Fruit fly (Drosophila melanogaster) whole organism, larva: Measurements from ENCODE around the gene Nuf2.

Experiments used
- noc ChIP-seq: fragments of 200-800 bp; sonication (Bioruptor generic); optimal IDR thresholded peaks from 3 replicates; lab custom pipeline; 2019; ENCODE audit warnings: missing biosample characterization, mild to moderate bottlenecking, missing genetic modification characterization, moderate library complexity

The Nuf2 gene

DNA sequence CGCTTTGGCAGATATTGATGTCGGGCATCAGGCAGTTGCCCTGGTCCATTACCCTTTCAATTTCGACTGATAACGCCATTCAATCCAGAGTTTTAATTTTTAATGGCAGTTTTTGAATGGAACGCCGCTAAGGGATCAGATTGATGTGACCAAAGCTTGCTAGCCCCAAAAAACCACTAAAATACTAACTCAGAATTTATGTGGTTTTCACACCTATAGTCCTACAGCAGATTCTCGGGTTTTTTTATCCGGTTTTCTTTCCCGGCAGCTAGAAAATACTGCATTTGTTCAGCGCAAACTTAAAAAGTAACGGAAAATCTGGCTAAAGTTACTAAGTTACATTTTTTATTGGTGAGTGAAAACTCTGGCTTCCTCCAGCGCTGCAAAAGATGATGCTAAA lies at the start of gene Nuf2:
Nuf2 (minus strand) TSS at position 151 of the 400 bp plus-strand sequence.
- TF ChIP-seq noc (tag; lab: Kevin White, UChicago): no peak

DNA sequence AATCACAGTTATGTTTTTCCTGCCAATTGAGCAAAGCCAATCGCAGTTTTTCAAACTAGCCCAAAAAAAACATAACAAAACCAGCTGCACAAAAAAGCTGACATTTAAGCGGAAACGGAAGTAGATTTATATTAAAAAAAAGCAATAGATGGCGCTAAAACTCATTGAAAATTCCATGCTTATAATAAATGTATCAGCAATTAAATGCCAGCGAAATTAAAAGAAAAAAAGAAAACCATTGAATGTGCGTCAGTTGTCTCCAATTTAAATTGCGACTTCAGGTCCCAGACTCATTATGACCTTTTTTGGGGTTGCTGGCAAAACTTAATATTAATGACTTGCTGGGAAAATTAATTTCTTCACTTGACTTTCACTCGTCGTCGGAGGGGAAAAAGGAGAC lies 48.5 kb upstream of the Nuf2 start:
- TF ChIP-seq noc (tag; lab: Kevin White, UChicago): no peak

DNA sequence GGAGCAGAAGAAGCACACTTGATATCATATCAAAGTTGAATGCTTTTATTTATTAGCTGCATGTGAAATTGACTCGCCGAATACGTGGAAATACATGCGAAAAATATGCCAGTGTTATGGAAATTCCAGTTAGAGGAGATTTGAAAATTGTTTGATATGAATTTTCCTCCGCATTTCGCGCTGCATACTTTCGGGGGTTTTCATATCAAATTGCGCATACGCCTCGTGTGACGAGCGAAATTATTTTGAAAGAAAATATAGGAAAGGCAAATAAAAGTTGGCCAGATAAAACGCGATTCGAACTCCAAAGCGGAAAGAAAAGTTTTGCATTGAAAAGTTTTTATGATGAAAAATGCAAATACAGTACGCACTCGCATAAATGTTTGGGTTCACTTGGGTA lies 44.7 kb upstream of the Nuf2 start:
- TF ChIP-seq noc (tag; lab: Kevin White, UChicago): no peak

dm6 chr2L:7107890-7108289 lies 42.3 kb upstream of the Nuf2 start:
- no peak for TF ChIP-seq noc (tag; lab: Kevin White, UChicago)

dm6 chr2L:7106289-7106961 lies 40.8 kb upstream of the Nuf2 start:
- no peak for TF ChIP-seq noc (tag; lab: Kevin White, UChicago)

dm6 chr2L:7104195-7104971 lies 38.7 kb upstream of the Nuf2 start:
- no peak for TF ChIP-seq noc (tag; lab: Kevin White, UChicago)

DNA sequence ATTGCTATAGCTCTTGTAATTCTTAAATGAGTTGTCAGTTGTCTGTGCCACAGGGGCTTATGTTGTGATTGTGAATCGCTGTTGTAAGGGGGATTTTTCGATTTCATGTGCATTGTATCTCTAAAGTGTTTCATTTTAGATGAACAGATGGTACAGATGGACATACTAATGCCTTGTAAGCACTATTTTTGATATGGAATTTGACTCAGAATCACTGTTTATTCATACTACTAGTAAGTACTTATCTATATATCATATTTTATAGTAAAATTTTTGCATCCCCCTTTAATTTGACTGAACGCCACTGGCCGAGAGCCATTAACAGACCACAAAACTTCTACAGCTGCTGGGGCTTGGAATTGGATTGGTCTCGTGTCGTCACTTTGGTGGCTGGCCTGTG lies 35.2 kb upstream of the Nuf2 start:
- TF ChIP-seq noc (tag; lab: Kevin White, UChicago): no peak

- no peak for TF ChIP-seq noc (tag; lab: Kevin White, UChicago)
Observed at dm6 chr2L:7097386-7097785, 31.7 kb upstream of the Nuf2 start.

DNA sequence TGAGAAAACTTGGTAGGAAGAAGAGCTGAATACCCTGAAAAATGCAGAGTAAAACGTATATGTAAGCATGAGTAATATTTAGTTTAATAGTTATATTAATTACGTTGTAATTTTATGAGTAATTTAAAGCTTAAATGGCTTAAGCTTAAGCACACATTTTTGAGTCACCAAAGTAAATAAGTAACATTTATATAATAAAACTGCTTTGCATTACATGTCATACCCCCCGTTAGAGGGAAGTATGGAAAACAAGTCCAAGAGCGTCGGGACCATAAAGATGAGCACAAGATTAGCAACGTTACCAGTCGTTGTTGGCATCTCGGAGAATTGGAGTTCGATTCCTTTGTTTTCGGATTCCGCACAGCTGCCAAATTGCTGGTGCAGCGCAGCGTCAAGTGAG lies 28.7 kb upstream of the Nuf2 start:
- TF ChIP-seq noc (tag; lab: Kevin White, UChicago): no peak

DNA sequence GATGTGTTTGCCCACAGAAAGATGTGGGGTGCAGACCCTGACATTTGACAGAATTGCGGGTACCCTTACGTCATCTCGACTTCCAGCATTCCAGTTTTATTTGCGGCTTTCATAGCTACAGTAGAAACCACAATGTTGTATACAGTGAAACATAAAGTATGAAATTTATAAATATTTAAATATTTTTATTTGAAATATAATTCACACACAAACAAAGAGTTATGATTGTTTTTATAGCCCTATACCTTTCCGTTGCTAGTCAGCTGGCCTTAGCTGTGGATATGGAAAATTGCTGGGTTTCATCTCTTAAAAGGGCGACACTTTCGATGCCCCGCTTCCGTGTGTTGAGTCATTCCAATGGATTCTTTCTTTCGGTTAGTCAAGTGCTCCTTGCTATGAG lies 25.3 kb upstream of the Nuf2 start:
- no peak for TF ChIP-seq noc (tag; lab: Kevin White, UChicago)

DNA sequence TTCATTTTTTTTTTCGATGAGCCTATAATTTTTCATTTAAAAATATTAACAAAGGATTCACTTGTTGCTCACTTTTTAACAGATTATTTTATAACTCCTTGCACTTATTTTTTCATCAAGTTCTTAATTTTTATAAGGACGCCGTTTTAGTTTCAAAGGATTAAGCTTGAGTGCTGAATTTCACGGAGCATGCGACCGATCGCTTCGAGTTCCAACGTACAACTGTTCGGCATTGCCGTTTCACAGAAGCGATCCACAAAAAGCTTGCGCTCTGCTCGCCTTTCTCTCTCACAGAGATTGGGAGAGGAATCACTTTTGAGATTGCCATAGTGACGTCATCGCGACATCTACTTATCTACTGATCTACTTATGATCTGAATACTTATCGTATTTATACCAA lies 18.8 kb upstream of the Nuf2 start, which contains the start of gene Pvf2:
Pvf2 (minus strand) TSS at position 226 of the 400 bp plus-strand sequence.
- no peak for TF ChIP-seq noc (tag; lab: Kevin White, UChicago)

- TF ChIP-seq noc (tag; lab: Kevin White, UChicago): no peak
Observed at dm6 chr2L:7082203-7082602, 16.6 kb upstream of the Nuf2 start.

dm6 chr2L:7081307-7081706 lies 15.7 kb upstream of the Nuf2 start:
- TF ChIP-seq noc (tag; lab: Kevin White, UChicago): no peak

dm6 chr2L:7076804-7077203 lies 11.2 kb upstream of the Nuf2 start:
- no peak for TF ChIP-seq noc (tag; lab: Kevin White, UChicago)

DNA sequence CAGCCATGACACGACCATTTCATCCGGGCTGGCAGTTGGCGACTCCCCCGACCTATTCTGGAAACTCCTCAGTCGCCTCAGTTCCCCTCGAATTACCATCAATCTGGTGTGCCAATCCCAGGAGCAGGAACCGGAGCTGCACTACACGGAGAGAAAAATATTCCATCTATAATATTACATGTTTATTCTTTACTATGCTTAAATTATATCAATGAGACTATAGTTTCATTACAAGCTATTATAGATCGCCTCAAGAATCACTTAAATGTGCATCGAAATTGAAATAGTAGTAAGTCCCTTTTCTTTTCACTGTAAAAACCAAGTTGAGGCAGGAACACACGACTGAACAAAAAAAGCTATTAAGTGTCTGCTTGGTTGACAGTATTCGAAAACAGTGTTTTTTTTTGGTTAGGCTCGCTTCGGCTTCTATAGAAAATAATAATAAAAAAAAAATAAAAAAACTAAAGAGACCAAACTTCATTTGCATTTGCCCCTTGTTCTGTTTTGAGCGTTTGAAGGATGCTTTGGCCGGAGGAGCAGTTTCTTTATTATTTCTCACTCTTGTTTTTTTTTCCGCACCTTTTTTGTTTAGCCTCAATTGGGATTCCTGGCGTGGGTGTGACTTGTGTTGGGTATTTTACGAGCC lies 10.5 kb upstream of the Nuf2 start:
- no peak for TF ChIP-seq noc (tag; lab: Kevin White, UChicago)

- no peak for TF ChIP-seq noc (tag; lab: Kevin White, UChicago)
Observed at dm6 chr2L:7073011-7073410, 7.4 kb upstream of the Nuf2 start.
